Fruit fly (Drosophila melanogaster): ENCODE measurements around the gene bru3.

The bru3 gene

DNA sequence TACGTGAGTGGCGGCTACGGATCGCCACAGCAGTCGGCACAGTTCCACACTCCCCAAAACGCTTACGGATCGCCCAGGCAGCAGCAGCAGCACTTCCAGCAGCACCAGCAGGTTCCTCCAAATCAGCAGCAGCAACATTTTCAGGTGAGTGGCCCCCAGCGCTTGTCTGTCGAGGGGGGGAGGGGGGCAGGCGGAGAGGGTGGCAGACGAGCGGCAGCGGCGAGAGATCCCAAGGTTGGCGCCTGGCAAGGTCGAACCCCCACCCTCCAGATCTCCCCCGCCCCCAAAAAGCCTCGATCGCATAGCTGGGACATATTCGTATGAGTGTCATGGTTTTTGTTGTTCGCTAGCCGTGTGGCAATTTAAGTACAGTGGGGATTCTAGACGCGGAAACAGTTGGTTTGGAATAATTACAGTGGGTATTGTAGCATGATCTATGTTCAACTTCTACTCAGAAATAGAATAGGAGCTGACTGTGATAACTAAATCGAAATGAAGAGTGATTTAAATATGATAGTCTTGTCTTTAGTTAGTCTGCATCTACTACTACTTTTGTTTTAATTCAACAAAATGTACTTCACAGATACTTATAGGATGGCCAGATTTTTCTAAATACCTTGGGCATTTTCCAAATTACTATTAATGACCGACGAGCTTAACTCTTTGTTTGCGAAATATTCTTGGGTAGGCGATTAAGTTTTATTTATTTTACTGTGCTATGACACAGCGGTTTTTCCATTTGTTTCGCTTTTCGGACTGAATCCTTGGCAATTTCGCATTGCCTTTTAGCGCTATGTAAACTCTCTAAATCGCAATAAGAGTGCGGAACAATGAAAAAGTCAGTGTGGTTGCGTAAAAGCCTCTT, 324.6 kb downstream of the bru3 start (continued):
- TF ChIP-seq Lpt (GFP tag; optimal IDR thresholded peaks at IDR 0.05), result no peak
- TF ChIP-seq ewg (GFP tag; optimal IDR thresholded peaks at IDR 0.05), result no peak
- TF ChIP-seq Hr51 (GFP tag; optimal IDR thresholded peaks at IDR 0.05), result peak in 1 of 2 experiments; percentile 45
- TF ChIP-seq CG16815 (GFP tag; optimal IDR thresholded peaks at IDR 0.05), result no peak
- no peak for TF ChIP-seq Sry-δ (GFP tag; optimal IDR thresholded peaks at IDR 0.05)
- TF ChIP-seq zen2 (GFP tag; IDR thresholded peaks at IDR 0.05; ENCODE audit: partially characterized antibody), result no peak
- TF ChIP-seq ara (GFP tag; IDR thresholded peaks at IDR 0.05), result no peak
- no peak for TF ChIP-seq grn (GFP tag; optimal IDR thresholded peaks at IDR 0.05)
- peak; percentile 22 for TF ChIP-seq bcd (GFP tag; optimal IDR thresholded peaks at IDR 0.05)
- no peak for TF ChIP-seq maf-S (GFP tag; optimal IDR thresholded peaks at IDR 0.05)
- peak; percentile 16; the same call in 1 of the 2 replicates for TF ChIP-seq Adf1 (GFP tag; IDR thresholded peaks at IDR 0.05)
- TF ChIP-seq Mrtf (GFP tag; IDR thresholded peaks at IDR 0.05), result no peak
- no peak for TF ChIP-seq Eip74EF (GFP tag; optimal IDR thresholded peaks at IDR 0.05)
- peak; percentile 24 for TF ChIP-seq Hr39 (optimal IDR thresholded peaks at IDR 0.05)
- TF ChIP-seq CG33213 (GFP tag; optimal IDR thresholded peaks at IDR 0.05), result no peak
- no peak for TF ChIP-seq CG4282 (GFP tag; optimal IDR thresholded peaks at IDR 0.05)
- no peak for TF ChIP-seq ssp (GFP tag; IDR thresholded peaks at IDR 0.05)
- no peak for TF ChIP-seq Dll (GFP tag; IDR thresholded peaks at IDR 0.05; ENCODE audit: partially characterized antibody)
- no peak for TF ChIP-seq sob (GFP tag; IDR thresholded peaks at IDR 0.05)
- no peak for TF ChIP-seq Doc3 (GFP tag; IDR thresholded peaks at IDR 0.05; ENCODE audit: partially characterized antibody)
- no peak for TF ChIP-seq CG11696 (GFP tag; IDR thresholded peaks at IDR 0.05)
- TF ChIP-seq CTCF (GFP tag; optimal IDR thresholded peaks at IDR 0.05), result no peak
- TF ChIP-seq exex (tag; optimal IDR thresholded peaks at IDR 0.05), result no peak
- no peak for TF ChIP-seq CG4617 (GFP tag; optimal IDR thresholded peaks at IDR 0.05; ENCODE audit: borderline replicate concordance)
- TF ChIP-seq p53 (GFP tag; optimal IDR thresholded peaks at IDR 0.05), result no peak
- no peak for TF ChIP-seq Atf6 (GFP tag; IDR thresholded peaks at IDR 0.05)
- no peak for TF ChIP-seq CG10979 (tag; optimal IDR thresholded peaks at IDR 0.05)
- TF ChIP-seq sna (GFP tag; IDR thresholded peaks at IDR 0.05; ENCODE audit: partially characterized antibody), result no peak
- TF ChIP-seq CG4424 (GFP tag; optimal IDR thresholded peaks at IDR 0.05), result no peak
- no peak for TF ChIP-seq hth (optimal IDR thresholded peaks at IDR 0.05)
- TF ChIP-seq CG4820 (GFP tag; optimal IDR thresholded peaks at IDR 0.05), result no peak
- peak; percentile 27; the same call in 1 of the 2 replicates for TF ChIP-seq HLH3B (GFP tag; IDR thresholded peaks at IDR 0.05)
- no peak for TF ChIP-seq CG1233 (GFP tag; optimal IDR thresholded peaks at IDR 0.05)
- TF ChIP-seq Dip2 (GFP tag; IDR thresholded peaks at IDR 0.05), result no peak
- TF ChIP-seq CG18599 (GFP tag; optimal IDR thresholded peaks at IDR 0.05), result peak; percentile 31
- no peak for TF ChIP-seq CG9797 (GFP tag; optimal IDR thresholded peaks at IDR 0.05)
- no peak for TF ChIP-seq HmgZ (tag; optimal IDR thresholded peaks at IDR 0.05)
- TF ChIP-seq CG6854 (GFP tag; optimal IDR thresholded peaks at IDR 0.05), result no peak
- no peak for TF ChIP-seq kni (GFP tag; optimal IDR thresholded peaks at IDR 0.05)
- TF ChIP-seq CG10147 (GFP tag; optimal IDR thresholded peaks at IDR 0.05), result peak; percentile 28
- no peak for TF ChIP-seq bigmax (GFP tag; optimal IDR thresholded peaks at IDR 0.05)
- TF ChIP-seq CG1647 (GFP tag; optimal IDR thresholded peaks at IDR 0.05), result no peak
- TF ChIP-seq scrt (GFP tag; optimal IDR thresholded peaks at IDR 0.05), result no peak
- TF ChIP-seq slou (GFP tag; optimal IDR thresholded peaks at IDR 0.05), result peak; percentile 10
- TF ChIP-seq dysf (GFP tag; IDR thresholded peaks at IDR 0.05), result peak; percentile 65
- TF ChIP-seq slp2 (GFP tag; optimal IDR thresholded peaks at IDR 0.05), result no peak
- TF ChIP-seq vvl (GFP tag; IDR thresholded peaks at IDR 0.05), result no peak; the same call in 1 of the 2 replicates
- no peak for TF ChIP-seq tin (GFP tag; optimal IDR thresholded peaks at IDR 0.05)
- TF ChIP-seq dpn (GFP tag; optimal IDR thresholded peaks at IDR 0.05), result peak in 1 of 2 experiments; percentile 22
- TF ChIP-seq chinmo (GFP tag; IDR thresholded peaks at IDR 0.05; ENCODE audit: partially characterized antibody), result 0 out of 4 replicates have a peak, but pooled peaks have one; percentile 46

Data from whole organism, embryonic.